Worm (Caenorhabditis elegans): ENCODE measurements around the gene mocs-1.

DNA sequence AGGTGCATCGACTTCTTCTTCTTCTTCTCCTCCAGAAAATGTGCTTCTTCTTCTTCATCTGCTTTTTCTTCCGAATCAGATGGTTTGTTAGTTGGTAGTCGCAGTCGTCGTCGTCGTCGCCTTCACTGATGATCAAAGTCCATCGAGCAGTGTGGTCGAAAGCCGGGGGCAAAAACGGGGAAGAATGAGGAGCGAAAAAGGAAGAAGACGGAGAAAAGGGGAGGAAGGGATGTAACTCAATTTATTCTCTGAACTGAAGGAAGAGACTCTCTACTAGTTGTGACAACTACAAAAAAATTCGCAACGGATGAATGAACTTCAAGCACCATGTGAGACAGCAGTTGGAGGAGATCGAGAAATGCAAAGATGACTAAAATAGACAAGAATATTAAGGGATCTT, 44.9 kb downstream of the mocs-1 start:
- TF ChIP-seq ces-1 (GFP tag; optimal IDR thresholded peaks at IDR 0.05) (peak; percentile 2), ama-1 (optimal IDR thresholded peaks at IDR 0.05) (no peak), xbp-1 (tag; optimal IDR thresholded peaks at IDR 0.05) (no peak), skn-1 (tag; optimal IDR thresholded peaks at IDR 0.05) (no peak), elt-2 (tag; optimal IDR thresholded peaks at IDR 0.05) (no peak), pax-3 (tag; optimal IDR thresholded peaks at IDR 0.05) (no peak), nhr-237 (tag; optimal IDR thresholded peaks at IDR 0.05) (no peak), hlh-17 (GFP tag; optimal IDR thresholded peaks at IDR 0.05; ENCODE audit: borderline replicate concordance) (no peak), snu-23 (GFP tag; optimal IDR thresholded peaks at IDR 0.05) (no peak), nhr-11 (tag; optimal IDR thresholded peaks at IDR 0.05) (no peak), snpc-4 (tag; optimal IDR thresholded peaks at IDR 0.05) (no peak), tbx-2 (tag; optimal IDR thresholded peaks at IDR 0.05) (peak; percentile 4), aha-1 (tag; optimal IDR thresholded peaks at IDR 0.05) (no peak)

All from whole organism, L1 larva.